Worm (Caenorhabditis elegans) whole organism, L3 larva: ENCODE measurements around the gene irld-40.
"Not testable (repeated sequence)": the region's sequence is repeated elsewhere in the genome, so short reads cannot be mapped to it uniquely, and the experiment has no call there.

Source experiments
- R02D3.7 ChIP-seq: fragments of 150-350 bp; optimal IDR thresholded peaks from 2 replicates; lab custom pipeline; 2014; ENCODE audit warnings: missing biosample characterization, missing genetic modification characterization
- aly-2 ChIP-seq: fragments of 150-350 bp; optimal IDR thresholded peaks from 2 replicates; lab custom pipeline; 2014; ENCODE audit warnings: missing biosample characterization, missing genetic modification characterization
- ceh-16 ChIP-seq: sonication (generic microtip); optimal IDR thresholded peaks from 2 replicates; lab custom pipeline; 2017; ENCODE audit warnings: missing biosample characterization, missing genetic modification characterization
- ceh-28 ChIP-seq: fragments of 150-350 bp; optimal IDR thresholded peaks from 2 replicates; lab custom pipeline; 2014; ENCODE audit warnings: missing biosample characterization, missing genetic modification reagents, missing genetic modification characterization
- ceh-9 ChIP-seq: sonication (generic microtip); optimal IDR thresholded peaks from 2 replicates; lab custom pipeline; 2018; ENCODE audit warnings: missing biosample characterization, missing genetic modification characterization
- daf-12 ChIP-seq: fragments of 150-350 bp; optimal IDR thresholded peaks from 2 replicates; lab custom pipeline; 2014; ENCODE audit warnings: missing biosample characterization, missing genetic modification reagents, missing genetic modification characterization
- egl-27 ChIP-seq: sonication (generic microtip); optimal IDR thresholded peaks from 4 replicates; lab custom pipeline; 2017; ENCODE audit warnings: missing biosample characterization, missing genetic modification reagents, missing genetic modification characterization
- egl-5 ChIP-seq: fragments of 150-350 bp; optimal IDR thresholded peaks from 2 replicates; lab custom pipeline; 2017; ENCODE audit warnings: missing biosample characterization, missing genetic modification reagents, missing genetic modification characterization, inconsistent platforms
- elt-1 ChIP-seq: fragments of 150-350 bp; optimal IDR thresholded peaks from 2 replicates; lab custom pipeline; 2014; ENCODE audit warnings: missing biosample characterization, missing genetic modification characterization
- eor-1 ChIP-seq, 2 experiments: fragments of 150-350 bp; optimal IDR thresholded peaks; 2 replicates each; lab custom pipeline; 2014 to 2018; ENCODE audit warnings: missing biosample characterization in 2 of 2, missing genetic modification characterization in 2 of 2
- fkh-10 ChIP-seq: sonication (generic microtip); optimal IDR thresholded peaks from 2 replicates; lab custom pipeline; 2017; ENCODE audit warnings: missing biosample characterization, missing genetic modification reagents, missing genetic modification characterization
- fkh-2 ChIP-seq: fragments of 150-350 bp; optimal IDR thresholded peaks from 2 replicates; lab custom pipeline; 2014; ENCODE audit warnings: missing biosample characterization, missing genetic modification reagents, missing genetic modification characterization
- hmg-11 ChIP-seq: sonication (generic microtip); optimal IDR thresholded peaks from 2 replicates; lab custom pipeline; 2016; ENCODE audit warnings: missing genetic modification characterization, missing compliant biosample characterization
- jun-1 ChIP-seq: fragments of 150-350 bp; optimal IDR thresholded peaks from 2 replicates; lab custom pipeline; 2014; ENCODE audit warnings: missing biosample characterization, missing genetic modification reagents, missing genetic modification characterization
- lin-39 ChIP-seq: fragments of 150-350 bp; optimal IDR thresholded peaks from 2 replicates; lab custom pipeline; 2018; ENCODE audit warnings: missing biosample characterization, missing genetic modification reagents, missing genetic modification characterization
- mdl-1 ChIP-seq: fragments of 150-350 bp; optimal IDR thresholded peaks from 2 replicates; lab custom pipeline; 2014; ENCODE audit warnings: missing biosample characterization, missing genetic modification characterization
- mml-1 ChIP-seq: fragments of 150-350 bp; sonication (generic microtip); optimal IDR thresholded peaks from 3 replicates; lab custom pipeline; 2014; ENCODE audit warnings: missing biosample characterization, missing genetic modification characterization
- nhr-11 ChIP-seq: fragments of 150-350 bp; optimal IDR thresholded peaks from 2 replicates; lab custom pipeline; 2014; ENCODE audit warnings: missing biosample characterization, missing genetic modification characterization
- nhr-12 ChIP-seq: fragments of 150-350 bp; optimal IDR thresholded peaks from 2 replicates; lab custom pipeline; 2014; ENCODE audit warnings: missing biosample characterization, missing genetic modification characterization
- nhr-23 ChIP-seq: fragments of 150-350 bp; optimal IDR thresholded peaks from 2 replicates; lab custom pipeline; 2014; ENCODE audit warnings: missing biosample characterization, missing genetic modification reagents, missing genetic modification characterization
- nhr-237 ChIP-seq: fragments of 150-350 bp; optimal IDR thresholded peaks from 2 replicates; lab custom pipeline; 2014; ENCODE audit warnings: missing biosample characterization, missing genetic modification characterization
- nhr-25 ChIP-seq: sonication (generic microtip); optimal IDR thresholded peaks from 2 replicates; lab custom pipeline; 2017; ENCODE audit warnings: missing biosample characterization, missing genetic modification characterization
- nhr-28 ChIP-seq: fragments of 150-350 bp; optimal IDR thresholded peaks from 2 replicates; lab custom pipeline; 2014; ENCODE audit warnings: missing biosample characterization, missing genetic modification characterization
- nhr-43 ChIP-seq: sonication (generic microtip); optimal IDR thresholded peaks from 2 replicates; lab custom pipeline; 2016; ENCODE audit warnings: mild to moderate bottlenecking, missing genetic modification characterization, missing compliant biosample characterization; ENCODE audit not compliant: poor library complexity, severe bottlenecking
- pha-4 ChIP-seq: fragments of 150-350 bp; optimal IDR thresholded peaks from 2 replicates; lab custom pipeline; 2014; ENCODE audit warnings: missing biosample characterization, missing genetic modification reagents, missing genetic modification characterization
- pqm-1 ChIP-seq: fragments of 150-350 bp; optimal IDR thresholded peaks from 2 replicates; lab custom pipeline; 2017; ENCODE audit warnings: missing biosample characterization, missing genetic modification characterization, inconsistent platforms
- skn-1 ChIP-seq: fragments of 150-350 bp; optimal IDR thresholded peaks from 2 replicates; lab custom pipeline; 2014; ENCODE audit warnings: missing biosample characterization, missing genetic modification characterization
- snpc-4 ChIP-seq: fragments of 150-350 bp; optimal IDR thresholded peaks from 2 replicates; lab custom pipeline; 2014; ENCODE audit warnings: missing biosample characterization, missing genetic modification characterization
- tbx-2 ChIP-seq: sonication (generic microtip); optimal IDR thresholded peaks from 2 replicates; lab custom pipeline; 2016; ENCODE audit warnings: mild to moderate bottlenecking, missing genetic modification characterization, missing compliant biosample characterization
- unc-39 ChIP-seq: sonication (generic microtip); optimal IDR thresholded peaks from 4 replicates; lab custom pipeline; 2017; ENCODE audit warnings: missing biosample characterization, missing genetic modification characterization
- zag-1 ChIP-seq: fragments of 150-350 bp; optimal IDR thresholded peaks from 2 replicates; lab custom pipeline; 2014; ENCODE audit warnings: missing biosample characterization, missing genetic modification characterization
- ztf-4 ChIP-seq: fragments of 150-350 bp; optimal IDR thresholded peaks from 2 replicates; lab custom pipeline; 2014; ENCODE audit warnings: missing biosample characterization, missing genetic modification characterization

Gene irld-40

ce11 chrV:1680770-1681169, 18.4 kb downstream of the irld-40 start, which contains the start of gene srw-91:
Gene srw-91, minus strand, starts transcription at chrV:1680870.
- no peak for TF ChIP-seq ztf-4
- TF ChIP-seq skn-1 (tag; lab: Kevin White, UChicago): no peak
- TF ChIP-seq ceh-16 (tag; lab: Kevin White, UChicago): no peak
- no peak for TF ChIP-seq fkh-2 (tag; lab: Kevin White, UChicago)
- TF ChIP-seq pha-4 (tag; lab: Kevin White, UChicago): no peak
- no peak for TF ChIP-seq nhr-12 (tag; lab: Kevin White, UChicago)
- TF ChIP-seq jun-1 (tag; lab: Kevin White, UChicago): no peak
- no peak for TF ChIP-seq tbx-2 (tag; lab: Kevin White, UChicago)
- TF ChIP-seq fkh-10 (GFP tag; lab: Kevin White, UChicago): no peak
- no peak for TF ChIP-seq pqm-1 (tag; lab: Kevin White, UChicago)
- TF ChIP-seq nhr-25 (tag; lab: Kevin White, UChicago): no peak
- no peak for TF ChIP-seq daf-12 (tag; lab: Kevin White, UChicago)
- TF ChIP-seq ceh-28 (tag; lab: Kevin White, UChicago): no peak
- TF ChIP-seq nhr-23 (tag; lab: Kevin White, UChicago): no peak
- TF ChIP-seq elt-1 (tag; lab: Kevin White, UChicago): no peak
- no peak for TF ChIP-seq aly-2 (tag; lab: Kevin White, UChicago)
- no peak for TF ChIP-seq lin-39
- TF ChIP-seq snpc-4 (tag; lab: Kevin White, UChicago): no peak
- no peak for TF ChIP-seq hmg-11 (tag; lab: Kevin White, UChicago)

DNA sequence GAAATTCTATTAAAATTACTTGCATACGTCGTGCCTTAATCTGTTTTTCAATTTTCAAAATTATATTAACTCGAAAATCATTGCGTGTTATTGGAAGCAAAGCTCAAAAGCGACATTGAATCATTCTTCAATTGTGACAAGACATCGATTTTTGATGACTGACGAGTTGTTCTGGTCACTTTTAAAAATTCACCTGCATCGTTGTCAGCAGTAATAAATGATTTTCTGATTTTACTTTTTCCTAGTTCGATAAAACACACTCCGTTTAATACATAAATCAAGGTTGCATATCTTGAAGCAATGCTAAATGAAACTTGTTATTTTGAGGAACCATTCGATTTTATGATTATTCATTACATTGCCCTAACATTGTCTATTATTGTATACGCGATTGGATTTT, 19.9 kb downstream of the irld-40 start, which contains the start of gene srh-3:
TSS of gene srh-3 (plus strand) at position 301 of the 400 bp plus-strand sequence.
- no peak for TF ChIP-seq nhr-25 (tag; lab: Kevin White, UChicago)
- TF ChIP-seq, all 47 proteins: peak for 0

DNA sequence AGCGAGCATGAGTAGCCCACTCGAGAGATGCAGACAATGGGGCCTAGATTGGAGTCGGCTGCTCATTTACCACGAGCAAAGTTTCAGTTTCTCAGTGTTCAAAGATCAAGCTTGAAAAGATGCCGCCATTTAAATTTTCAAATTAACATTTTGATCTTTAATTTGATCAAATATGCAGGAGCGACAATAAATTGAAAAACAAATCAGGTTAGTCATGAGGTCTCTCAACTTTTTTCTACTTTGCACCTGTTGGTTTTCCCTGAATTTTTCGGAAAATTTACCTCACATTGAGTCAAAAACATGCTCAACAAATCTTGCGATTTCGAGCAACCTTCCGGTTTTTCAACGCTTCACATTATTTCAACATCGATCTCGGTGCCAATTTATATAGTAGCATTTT, 23.0 kb downstream of the irld-40 start, which contains the start of gene srh-5:
TSS of gene srh-5 (plus strand) at position 301 of the 400 bp plus-strand sequence.
- TF ChIP-seq nhr-12 (tag; lab: Kevin White, UChicago) (no peak), nhr-25 (tag; lab: Kevin White, UChicago) (no peak), ztf-4 (no peak), eor-1 (tag; optimal IDR thresholded peaks at IDR 0.05; lab: Kevin White, UChicago) (no peak), zag-1 (tag; lab: Kevin White, UChicago) (no peak), nhr-11 (no peak), unc-39 (no peak), pha-4 (tag; lab: Kevin White, UChicago) (no peak), R02D3.7 (tag; lab: Kevin White, UChicago) (no peak), egl-27 (no peak), jun-1 (tag; lab: Kevin White, UChicago) (no peak), hmg-11 (tag; lab: Kevin White, UChicago) (no peak), daf-12 (tag; lab: Kevin White, UChicago) (no peak), nhr-43 (tag; lab: Kevin White, UChicago) (no peak), ceh-9 (tag; lab: Kevin White, UChicago) (no peak), mml-1 (tag; lab: Kevin White, UChicago) (no peak), lin-39 (no peak), nhr-237 (tag; lab: Kevin White, UChicago) (no peak), nhr-28 (tag; lab: Kevin White, UChicago) (no peak), aly-2 (tag; lab: Kevin White, UChicago) (no peak)

- not testable (repeated sequence) for TF ChIP-seq ztf-4; tbx-2 (tag; lab: Kevin White, UChicago); egl-5 (tag; lab: Kevin White, UChicago)
Observed at ce11 chrV:1692494-1692893, 30.1 kb downstream of the irld-40 start, which contains the start of gene Y46H3C.5. Gene Y46H3C.5, minus strand, starts transcription at chrV:1692495.

DNA sequence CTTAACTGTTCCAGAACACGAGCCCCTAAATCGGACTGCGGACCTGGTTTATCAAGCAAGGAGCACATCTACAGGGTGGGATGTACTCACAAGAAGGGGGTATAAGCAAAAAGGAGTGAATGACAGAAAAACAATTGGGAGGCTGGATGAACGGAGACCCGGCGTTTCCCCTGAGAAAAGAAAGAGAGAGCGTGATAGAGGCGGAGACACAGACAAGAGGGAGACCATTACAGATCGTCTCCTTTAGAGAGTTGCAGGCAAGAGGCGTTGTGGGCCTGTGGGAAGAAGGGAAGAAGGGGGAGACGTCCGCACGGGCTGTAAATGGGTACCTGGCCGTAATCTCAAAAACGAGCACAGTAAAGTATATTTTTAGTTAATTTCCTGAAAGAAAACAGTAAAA, 31.5 kb downstream of the irld-40 start, which contains the start of gene Y46H3C.7:
TSS of gene Y46H3C.7 (minus strand) at position 147 of the 400 bp plus-strand sequence.
- TF ChIP-seq elt-1, mdl-1, jun-1 (tag; lab: Kevin White, UChicago): not testable (repeated sequence)
